Fruit fly (Drosophila melanogaster) whole organism, prepupa: Measurements from ENCODE around the gene Task6.

Experiments
- Blimp-1 ChIP-seq: fragments of 200-800 bp; sonication (Bioruptor generic); optimal IDR thresholded peaks from 3 replicates; lab custom pipeline; 2017; ENCODE audit warnings: missing biosample characterization, missing genetic modification characterization, mild to moderate bottlenecking, moderate library complexity, missing genetic modification reagents
- CG10669 ChIP-seq: fragments of 200-800 bp; sonication (Bioruptor generic); optimal IDR thresholded peaks from 3 replicates; lab custom pipeline; 2018; ENCODE audit warnings: missing biosample characterization, mild to moderate bottlenecking, missing genetic modification characterization, moderate library complexity
- CG11294 ChIP-seq: fragments of 200-800 bp; sonication (Bioruptor generic); IDR thresholded peaks from 2 replicates; pipeline ENCODE4 v1.3.6; 2022; ENCODE audit warnings: missing biosample characterization, missing genetic modification characterization
- CG11762 ChIP-seq: fragments of 200-800 bp; sonication (Bioruptor generic); optimal IDR thresholded peaks from 3 replicates; lab custom pipeline; 2016; ENCODE audit warnings: missing biosample characterization, missing genetic modification characterization; ENCODE audit not compliant: insufficient read depth
- CG15336 ChIP-seq: fragments of 200-800 bp; sonication (Bioruptor generic); IDR thresholded peaks from 2 replicates; pipeline ENCODE4 v1.3.6; 2022; ENCODE audit warnings: missing biosample characterization, missing genetic modification characterization
- CG1621 ChIP-seq: fragments of 200-800 bp; sonication (Bioruptor generic); optimal IDR thresholded peaks from 3 replicates; lab custom pipeline; 2018; ENCODE audit warnings: missing biosample characterization, mild to moderate bottlenecking, missing genetic modification characterization
- CG16779 ChIP-seq: fragments of 200-800 bp; sonication (Bioruptor generic); optimal IDR thresholded peaks from 3 replicates; lab custom pipeline; 2017; ENCODE audit warnings: missing biosample characterization, mild to moderate bottlenecking, missing genetic modification characterization
- CG32006 ChIP-seq: fragments of 200-800 bp; sonication (Bioruptor generic); optimal IDR thresholded peaks from 3 replicates; lab custom pipeline; 2017; ENCODE audit warnings: missing biosample characterization, mild to moderate bottlenecking, missing genetic modification characterization
- CG3919 ChIP-seq: fragments of 200-800 bp; sonication (Bioruptor generic); optimal IDR thresholded peaks from 3 replicates; lab custom pipeline; 2016; ENCODE audit warnings: missing biosample characterization, missing genetic modification characterization
- CG6276 ChIP-seq: fragments of 200-800 bp; sonication (Bioruptor generic); optimal IDR thresholded peaks from 2 replicates; lab custom pipeline; 2017; ENCODE audit warnings: missing biosample characterization, mild to moderate bottlenecking, missing genetic modification characterization
- CG6792 ChIP-seq: fragments of 200-800 bp; sonication (Bioruptor generic); optimal IDR thresholded peaks from 3 replicates; lab custom pipeline; 2016; ENCODE audit warnings: missing biosample characterization, missing genetic modification characterization
- CG6808 ChIP-seq: fragments of 200-800 bp; sonication (Bioruptor generic); optimal IDR thresholded peaks from 3 replicates; lab custom pipeline; 2017; ENCODE audit warnings: missing biosample characterization, missing genetic modification characterization, mild to moderate bottlenecking, moderate library complexity, missing genetic modification reagents
- CG6854 ChIP-seq: fragments of 200-800 bp; sonication (Bioruptor generic); optimal IDR thresholded peaks from 2 replicates; lab custom pipeline; 2017; ENCODE audit warnings: missing biosample characterization, mild to moderate bottlenecking, missing genetic modification characterization
- CG7368 ChIP-seq: fragments of 200-800 bp; sonication (Bioruptor generic); optimal IDR thresholded peaks from 3 replicates; lab custom pipeline; 2016; ENCODE audit warnings: missing biosample characterization, missing genetic modification characterization
- CG8632 ChIP-seq: fragments of 200-800 bp; sonication (Bioruptor generic); optimal IDR thresholded peaks from 3 replicates; lab custom pipeline; 2016; ENCODE audit warnings: missing biosample characterization, missing genetic modification characterization
- Eip75B ChIP-seq: fragments of 200-800 bp; sonication (Bioruptor generic); optimal IDR thresholded peaks from 3 replicates; lab custom pipeline; 2016; ENCODE audit warnings: missing biosample characterization, missing genetic modification characterization
- Eip93F ChIP-seq: fragments of 200-800 bp; sonication (Bioruptor generic); optimal IDR thresholded peaks from 2 replicates; lab custom pipeline; 2016; ENCODE audit warnings: missing biosample characterization, mild to moderate bottlenecking, missing genetic modification characterization
- Ets21C ChIP-seq: fragments of 200-800 bp; sonication (Bioruptor generic); optimal IDR thresholded peaks from 3 replicates; lab custom pipeline; 2016; ENCODE audit warnings: missing biosample characterization, missing genetic modification characterization
- Ets96B ChIP-seq: fragments of 200-800 bp; optimal IDR thresholded peaks from 2 replicates; lab custom pipeline; 2019; ENCODE audit warnings: missing biosample characterization, mild to moderate bottlenecking, missing genetic modification characterization, moderate library complexity
- Gug ChIP-seq: fragments of 200-800 bp; sonication (Bioruptor generic); IDR thresholded peaks from 2 replicates; pipeline ENCODE4 v1.3.6; 2022; ENCODE audit warnings: missing biosample characterization, missing genetic modification characterization
- Hr38 ChIP-seq: sonication (Bioruptor generic); optimal IDR thresholded peaks from 2 replicates; lab custom pipeline; 2016; ENCODE audit warnings: missing biosample characterization, missing genetic modification characterization
- Hr39 ChIP-seq: fragments of 200-800 bp; sonication (Bioruptor generic); optimal IDR thresholded peaks from 2 replicates; lab custom pipeline; 2016; ENCODE audit warnings: missing biosample characterization, missing genetic modification characterization
- Hr4 ChIP-seq: fragments of 200-800 bp; sonication (Bioruptor generic); optimal IDR thresholded peaks from 3 replicates; lab custom pipeline; 2016; ENCODE audit warnings: missing biosample characterization, missing genetic modification characterization
- Lpt ChIP-seq: fragments of 200-800 bp; sonication (Bioruptor generic); optimal IDR thresholded peaks from 3 replicates; lab custom pipeline; 2016; ENCODE audit warnings: missing biosample characterization, missing genetic modification characterization
- Met ChIP-seq: fragments of 200-800 bp; sonication (Bioruptor generic); optimal IDR thresholded peaks from 3 replicates; lab custom pipeline; 2016; ENCODE audit warnings: missing biosample characterization, missing genetic modification characterization
- Sox102F ChIP-seq: fragments of 200-800 bp; sonication (Bioruptor generic); optimal IDR thresholded peaks from 2 replicates; lab custom pipeline; 2016; ENCODE audit warnings: missing biosample characterization, mild to moderate bottlenecking, missing genetic modification characterization
- Sox14 ChIP-seq: fragments of 200-800 bp; sonication (Bioruptor generic); optimal IDR thresholded peaks from 3 replicates; lab custom pipeline; 2016; ENCODE audit warnings: missing biosample characterization, missing genetic modification characterization
- Sox15 ChIP-seq: fragments of 200-800 bp; sonication (Bioruptor generic); optimal IDR thresholded peaks from 3 replicates; lab custom pipeline; 2016; ENCODE audit warnings: missing biosample characterization, missing genetic modification characterization
- acj6 ChIP-seq: fragments of 200-800 bp; sonication (Bioruptor generic); optimal IDR thresholded peaks from 3 replicates; lab custom pipeline; 2016; ENCODE audit warnings: missing biosample characterization, missing genetic modification characterization
- cyc ChIP-seq: fragments of 200-800 bp; sonication (Bioruptor generic); optimal IDR thresholded peaks from 3 replicates; lab custom pipeline; 2016; ENCODE audit warnings: missing biosample characterization, missing genetic modification characterization
- dac ChIP-seq: fragments of 200-800 bp; sonication (Bioruptor generic); optimal IDR thresholded peaks from 2 replicates; lab custom pipeline; 2017; ENCODE audit warnings: missing biosample characterization, mild to moderate bottlenecking, missing genetic modification characterization
- dsx ChIP-seq: fragments of 200-800 bp; optimal IDR thresholded peaks from 3 replicates; lab custom pipeline; 2019; ENCODE audit warnings: missing biosample characterization, mild to moderate bottlenecking, missing genetic modification characterization, moderate library complexity; ENCODE audit not compliant: poor library complexity, severe bottlenecking
- eg ChIP-seq: fragments of 200-800 bp; sonication (Bioruptor generic); IDR thresholded peaks from 3 replicates; pipeline ENCODE4 v1.3.6; 2022; ENCODE audit warnings: missing biosample characterization, missing genetic modification characterization
- esn ChIP-seq: fragments of 200-800 bp; sonication (Bioruptor generic); optimal IDR thresholded peaks from 2 replicates; lab custom pipeline; 2016; ENCODE audit warnings: missing biosample characterization, mild to moderate bottlenecking, missing genetic modification characterization, moderate library complexity
- fd85E ChIP-seq: fragments of 200-800 bp; sonication (Bioruptor generic); optimal IDR thresholded peaks from 3 replicates; lab custom pipeline; 2016; ENCODE audit warnings: missing biosample characterization, missing genetic modification characterization
- fkh ChIP-seq: fragments of 200-800 bp; sonication (Bioruptor generic); optimal IDR thresholded peaks from 3 replicates; lab custom pipeline; 2017; ENCODE audit warnings: missing biosample characterization, mild to moderate bottlenecking, missing genetic modification characterization, moderate library complexity
- lz ChIP-seq: fragments of 200-800 bp; sonication (Bioruptor generic); optimal IDR thresholded peaks from 3 replicates; lab custom pipeline; 2016; ENCODE audit warnings: missing biosample characterization, missing genetic modification characterization
- net ChIP-seq: fragments of 200-800 bp; sonication (Bioruptor generic); optimal IDR thresholded peaks from 3 replicates; lab custom pipeline; 2016; ENCODE audit warnings: missing biosample characterization, missing genetic modification characterization
- pdm3 ChIP-seq: fragments of 200-800 bp; sonication (Bioruptor generic); optimal IDR thresholded peaks from 3 replicates; lab custom pipeline; 2016; ENCODE audit warnings: missing biosample characterization, missing genetic modification characterization
- salr ChIP-seq, 2 experiments: fragments of 200-800 bp; sonication (Bioruptor generic); optimal IDR thresholded peaks; 3 replicates each; lab custom pipeline; 2016 to 2018; ENCODE audit warnings: missing biosample characterization in 2 of 2, missing genetic modification characterization in 2 of 2, mild to moderate bottlenecking in 1 of 2
- spab ChIP-seq: fragments of 200-800 bp; sonication (Bioruptor generic); optimal IDR thresholded peaks from 2 replicates; lab custom pipeline; 2017; ENCODE audit warnings: missing biosample characterization, mild to moderate bottlenecking, missing genetic modification characterization, missing genetic modification reagents
- ss ChIP-seq, 2 experiments: fragments of 200-800 bp; sonication (Bioruptor generic); optimal IDR thresholded peaks; 2 replicates in 1 of 2; 3 replicates in 1 of 2; lab custom pipeline; 2017 to 2018; ENCODE audit warnings: mild to moderate bottlenecking in 2 of 2, missing biosample characterization in 2 of 2, missing genetic modification characterization in 2 of 2, moderate library complexity in 1 of 2
- svp ChIP-seq: fragments of 200-800 bp; sonication (Bioruptor generic); peaks from one replicate; lab custom pipeline; 2016; ENCODE audit warnings: missing biosample characterization, missing genetic modification characterization
- topi ChIP-seq: fragments of 200-800 bp; sonication (Bioruptor generic); optimal IDR thresholded peaks from 3 replicates; lab custom pipeline; 2016; ENCODE audit warnings: missing biosample characterization, missing genetic modification characterization
- vri ChIP-seq: fragments of 200-800 bp; sonication (Bioruptor generic); optimal IDR thresholded peaks from 3 replicates; lab custom pipeline; 2016; ENCODE audit warnings: missing biosample characterization, mild to moderate bottlenecking, missing genetic modification characterization

Task6 gene

DNA sequence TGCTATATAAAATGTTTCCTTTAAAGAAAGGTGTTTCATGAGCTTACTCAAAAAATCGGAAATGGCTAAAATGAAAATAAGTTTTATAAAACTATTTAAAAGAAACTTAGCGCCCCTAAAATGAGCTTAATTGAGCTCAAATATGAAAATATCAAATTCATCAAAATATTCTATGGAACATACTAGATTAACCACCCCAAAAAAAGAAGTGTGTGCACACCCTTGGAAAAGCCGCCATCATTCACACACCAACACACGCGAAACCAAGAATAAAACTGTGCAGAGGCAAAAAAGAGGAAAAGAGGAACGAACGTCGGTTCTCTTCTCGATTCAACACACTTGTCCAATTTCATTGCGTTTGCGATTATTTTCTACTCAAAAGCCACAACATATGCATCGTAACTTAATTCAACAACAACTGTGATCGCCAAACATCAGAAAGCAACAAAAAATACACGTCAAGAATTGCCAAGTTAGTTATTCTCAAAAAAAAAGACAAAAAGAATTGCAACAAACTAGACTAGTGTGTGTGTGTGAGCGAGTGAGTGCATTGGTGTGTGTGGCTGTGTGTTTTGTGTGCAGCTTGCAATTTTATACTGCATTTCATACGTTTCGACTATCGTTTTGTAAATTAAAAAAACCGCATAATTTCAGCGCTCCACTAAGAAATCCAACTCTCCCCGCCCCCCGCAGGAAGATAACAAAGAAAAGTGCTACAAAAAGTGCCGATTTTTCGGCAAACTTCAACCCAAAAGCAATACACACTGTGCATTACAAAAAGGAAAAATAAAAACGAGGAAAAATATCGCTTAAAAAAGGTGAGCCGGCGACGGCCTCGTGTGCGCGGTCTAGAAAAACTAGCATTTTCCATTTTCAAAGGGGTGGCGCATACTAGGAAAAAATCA lies 27.4 kb downstream of the Task6 start, which contains the start of gene rin (continued):
- TF ChIP-seq Ets21C (no peak), CG6854 (GFP tag; lab: Kevin White, UChicago) (peak; percentile 34), CG6792 (no peak), Blimp-1 (GFP tag; lab: Kevin White, UChicago) (no peak), spab (GFP tag; lab: Kevin White, UChicago) (peak; percentile 57), Ets96B (peak; percentile 45), Sox102F (no peak), dac (GFP tag; lab: Kevin White, UChicago) (peak; percentile 21), Met (GFP tag; lab: Kevin White, UChicago) (no peak), CG15336 (GFP tag; lab: Robert Waterston, UW) (peak; percentile 60), Sox15 (GFP tag; lab: Kevin White, UChicago) (no peak), Gug (GFP tag; lab: Robert Waterston, UW) (no peak), ss (GFP tag; optimal IDR thresholded peaks at IDR 0.05; lab: Kevin White, UChicago) (peak; percentile 79 to 83), acj6 (GFP tag; lab: Kevin White, UChicago) (no peak), svp (no peak), Lpt (GFP tag; lab: Kevin White, UChicago) (no peak), Hr38 (GFP tag; lab: Kevin White, UChicago) (no peak), Eip93F (GFP tag; lab: Kevin White, UChicago) (no peak), CG32006 (GFP tag; lab: Kevin White, UChicago) (no peak), vri (no peak), CG16779 (tag; lab: Kevin White, UChicago) (peak; percentile 71), CG8632 (GFP tag; lab: Kevin White, UChicago) (peak; percentile 14), topi (no peak), esn (GFP tag; lab: Kevin White, UChicago) (no peak), Hr39 (GFP tag; lab: Kevin White, UChicago) (peak; percentile 18), fd85E (GFP tag; lab: Kevin White, UChicago) (no peak), Sox14 (GFP tag; lab: Kevin White, UChicago) (no peak), CG6276 (peak; percentile 46), Eip75B (GFP tag; lab: Kevin White, UChicago) (no peak), salr (GFP tag; optimal IDR thresholded peaks at IDR 0.05; lab: Kevin White, UChicago) (no peak), CG11294 (GFP tag; lab: Robert Waterston, UW) (no peak), CG6808 (GFP tag; lab: Kevin White, UChicago) (peak; percentile 77), CG10669 (GFP tag; lab: Kevin White, UChicago) (peak; percentile 36), net (no peak)
- TF ChIP-seq, all 60 proteins: peak for 24

DNA sequence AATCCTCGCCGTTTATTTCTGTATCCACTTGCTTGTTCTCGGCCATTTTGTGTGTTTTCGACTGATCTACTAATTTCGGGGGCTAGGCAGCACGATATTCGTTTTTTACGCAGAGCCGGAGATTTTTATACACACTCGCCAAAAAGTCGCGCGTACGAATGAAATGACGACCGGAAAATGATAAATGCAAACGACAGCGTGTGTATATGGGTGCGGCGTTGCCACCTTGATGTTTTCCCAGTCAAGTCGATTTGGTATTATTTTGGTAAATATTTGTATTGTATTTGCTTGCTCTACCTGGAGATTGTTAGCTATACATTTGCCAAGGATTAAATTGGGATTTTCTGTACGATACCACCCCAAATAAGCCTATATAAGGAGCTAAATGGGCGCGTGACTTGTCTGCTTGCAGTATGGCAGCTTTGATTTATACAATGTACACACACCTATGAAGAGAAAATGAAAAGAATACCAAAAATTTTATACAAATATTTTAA lies 28.4 kb downstream of the Task6 start, which contains the start of gene sqd:
Gene sqd, minus strand, starts transcription at position 431 of the 497 bp plus-strand sequence.
- TF ChIP-seq cyc (peak; percentile 54), pdm3 (GFP tag; lab: Kevin White, UChicago) (peak; percentile 64), CG6792 (peak; percentile 44), spab (GFP tag; lab: Kevin White, UChicago) (peak; percentile 9), dsx (GFP tag; lab: Kevin White, UChicago) (peak; percentile 68), CG15336 (GFP tag; lab: Robert Waterston, UW) (peak; percentile 25; the same call in 1 of the 2 replicates), Met (GFP tag; lab: Kevin White, UChicago) (peak; percentile 69), fkh (GFP tag; lab: Kevin White, UChicago) (peak; percentile 81), salr (GFP tag; optimal IDR thresholded peaks at IDR 0.05; lab: Kevin White, UChicago) (no peak), eg (GFP tag; lab: Robert Waterston, UW) (0 out of 3 replicates have a peak, but pooled peaks have one; percentile 13), Hr4 (GFP tag; lab: Kevin White, UChicago) (peak; percentile 54), Eip75B (GFP tag; lab: Kevin White, UChicago) (peak; percentile 60), fd85E (GFP tag; lab: Kevin White, UChicago) (no peak), lz (GFP tag; lab: Kevin White, UChicago) (peak; percentile 63), CG3919 (peak; percentile 70), CG10669 (GFP tag; lab: Kevin White, UChicago) (peak; percentile 45), acj6 (GFP tag; lab: Kevin White, UChicago) (peak; percentile 44), Sox14 (GFP tag; lab: Kevin White, UChicago) (peak; percentile 56), CG6808 (GFP tag; lab: Kevin White, UChicago) (peak; percentile 35), svp (no peak), esn (GFP tag; lab: Kevin White, UChicago) (peak; percentile 53), CG7368 (GFP tag; lab: Kevin White, UChicago) (peak; percentile 39), CG11762 (peak; percentile 3), CG1621 (peak; percentile 54), CG8632 (GFP tag; lab: Kevin White, UChicago) (no peak), Ets96B (peak; percentile 23), CG6854 (GFP tag; lab: Kevin White, UChicago) (peak; percentile 71), Sox15 (GFP tag; lab: Kevin White, UChicago) (no peak), Hr39 (GFP tag; lab: Kevin White, UChicago) (peak; percentile 64)
